Fruit fly (Drosophila melanogaster): ENCODE results near the gene scf.

The scf gene

dm6 chr3L:1319097-1319725 lies 20.7 kb downstream of the scf start (continued):
- TF ChIP-seq CG4617 (GFP tag; optimal IDR thresholded peaks at IDR 0.05; ENCODE audit: borderline replicate concordance) (peak; percentile 58), Sox102F (GFP tag; optimal IDR thresholded peaks at IDR 0.05) (peak; percentile 93), sug (tag; optimal IDR thresholded peaks at IDR 0.05) (no peak), lab (GFP tag; optimal IDR thresholded peaks at IDR 0.05) (peak; percentile 78), CG11456 (GFP tag; IDR thresholded peaks at IDR 0.05) (peak; percentile 58; the same call in 1 of the 3 replicates), Doc2 (GFP tag; IDR thresholded peaks at IDR 0.05) (no peak), Dfd (GFP tag; optimal IDR thresholded peaks at IDR 0.05) (no peak), Tbp (GFP tag; optimal IDR thresholded peaks at IDR 0.05) (no peak), Awh (GFP tag; IDR thresholded peaks at IDR 0.05) (peak; percentile 82), Mes4 (GFP tag; optimal IDR thresholded peaks at IDR 0.05) (peak; percentile 70), pb (GFP tag; optimal IDR thresholded peaks at IDR 0.05) (peak; percentile 54), peb (GFP tag; IDR thresholded peaks at IDR 0.05) (peak; percentile 60), Oli (tag; optimal IDR thresholded peaks at IDR 0.05) (peak; percentile 81), CG8359 (GFP tag; optimal IDR thresholded peaks at IDR 0.05; ENCODE audit: borderline replicate concordance) (peak; percentile 66), CG6791 (GFP tag; IDR thresholded peaks at IDR 0.05; ENCODE audit: partially characterized antibody) (0 out of 3 replicates have a peak, but pooled peaks have one; percentile 37), phol (tag; optimal IDR thresholded peaks at IDR 0.05) (peak; percentile 86), CG10274 (GFP tag; optimal IDR thresholded peaks at IDR 0.05) (peak; percentile 10), CG7372 (GFP tag; IDR thresholded peaks at IDR 0.05) (0 out of 2 replicates have a peak, but pooled peaks have one; percentile 39), twi (tag; optimal IDR thresholded peaks at IDR 0.05) (peak; percentile 26), CG31224 (GFP tag; IDR thresholded peaks at IDR 0.05) (no peak), exex (tag; optimal IDR thresholded peaks at IDR 0.05) (no peak), tap (tag; optimal IDR thresholded peaks at IDR 0.05) (peak; percentile 82), dati (GFP tag; IDR thresholded peaks at IDR 0.05) (0 out of 2 replicates have a peak, but pooled peaks have one; percentile 27), wdn (GFP tag; IDR thresholded peaks at IDR 0.05) (no peak), fd64A (GFP tag; optimal IDR thresholded peaks at IDR 0.05) (peak; percentile 78), inv (GFP tag; IDR thresholded peaks at IDR 0.05; ENCODE audit: partially characterized antibody) (no peak), CG4707 (GFP tag; optimal IDR thresholded peaks at IDR 0.05) (peak; percentile 76), Dll (GFP tag; IDR thresholded peaks at IDR 0.05; ENCODE audit: partially characterized antibody) (no peak), CG33557 (GFP tag; optimal IDR thresholded peaks at IDR 0.05) (peak; percentile 41), Rfx (GFP tag; IDR thresholded peaks at IDR 0.05) (peak; percentile 51), Sin3A (optimal IDR thresholded peaks at IDR 0.05) (no peak), aop (GFP tag; IDR thresholded peaks at IDR 0.05) (peak; percentile 62; the same call in 1 of the 2 replicates), CG8089 (GFP tag; optimal IDR thresholded peaks at IDR 0.05) (peak; percentile 61), CG4404 (GFP tag; IDR thresholded peaks at IDR 0.05) (0 out of 2 replicates have a peak, but pooled peaks have one; percentile 29), CG2889 (GFP tag; IDR thresholded peaks at IDR 0.05) (no peak), sr (GFP tag; IDR thresholded peaks at IDR 0.05) (0 out of 3 replicates have a peak, but pooled peaks have one; percentile 42), Ets65A (GFP tag) (no peak), CG30020 (tag; optimal IDR thresholded peaks at IDR 0.05) (no peak), pfk (GFP tag; optimal IDR thresholded peaks at IDR 0.05) (no peak), Fer2 (tag; optimal IDR thresholded peaks at IDR 0.05) (no peak), Hr39 (optimal IDR thresholded peaks at IDR 0.05) (no peak), Atf3 (GFP tag; optimal IDR thresholded peaks at IDR 0.05) (peak; percentile 76), TFAM (GFP tag; optimal IDR thresholded peaks at IDR 0.05) (no peak), lov (optimal IDR thresholded peaks at IDR 0.05) (no peak), lov (GFP tag; IDR thresholded peaks at IDR 0.05) (0 out of 3 replicates have a peak, but pooled peaks have one; percentile 65), CG8388 (GFP tag; optimal IDR thresholded peaks at IDR 0.05) (peak; percentile 79), p53 (GFP tag; optimal IDR thresholded peaks at IDR 0.05) (peak; percentile 13), CG18599 (GFP tag; optimal IDR thresholded peaks at IDR 0.05) (peak; percentile 69), CG7987 (GFP tag; optimal IDR thresholded peaks at IDR 0.05) (peak; percentile 5), Eip74EF (GFP tag; optimal IDR thresholded peaks at IDR 0.05) (peak in 1 of 2 experiments; percentile 46)
